Worm (Caenorhabditis elegans) whole organism, mixed stage, embryonic: Measurements from ENCODE around the gene F21E9.2.

ENCODE experiments used
- blmp-1 ChIP-seq: fragments of 150-350 bp; optimal IDR thresholded peaks from 2 replicates; lab custom pipeline; 2014; ENCODE audit warnings: missing biosample characterization, missing genetic modification characterization
- ceh-43 ChIP-seq: fragments of 200-800 bp; sonication (Bioruptor generic); optimal IDR thresholded peaks from 2 replicates; lab custom pipeline; 2018; ENCODE audit warnings: mild to moderate bottlenecking, missing genetic modification characterization, moderate library complexity, missing compliant biosample characterization
- ces-1 ChIP-seq: fragments of 150-350 bp; optimal IDR thresholded peaks from 2 replicates; lab custom pipeline; 2014; ENCODE audit warnings: missing biosample characterization, missing genetic modification reagents, missing genetic modification characterization
- lin-13 ChIP-seq: fragments of 150-350 bp; optimal IDR thresholded peaks from 2 replicates; lab custom pipeline; 2014; ENCODE audit warnings: missing biosample characterization, missing genetic modification characterization
- lsy-2 ChIP-seq: fragments of 150-350 bp; optimal IDR thresholded peaks from 2 replicates; lab custom pipeline; 2014; ENCODE audit warnings: missing biosample characterization, missing genetic modification characterization
- mls-2 ChIP-seq: sonication (generic microtip); optimal IDR thresholded peaks from 2 replicates; lab custom pipeline; 2016; ENCODE audit warnings: mild to moderate bottlenecking, missing genetic modification characterization, moderate library complexity, missing compliant biosample characterization
- nhr-12 ChIP-seq: fragments of 150-350 bp; optimal IDR thresholded peaks from 2 replicates; lab custom pipeline; 2014; ENCODE audit warnings: missing biosample characterization, missing genetic modification characterization
- nhr-2 ChIP-seq: fragments of 150-350 bp; optimal IDR thresholded peaks from 2 replicates; lab custom pipeline; 2014; ENCODE audit warnings: missing biosample characterization, missing genetic modification characterization
- nhr-237 ChIP-seq: fragments of 150-350 bp; optimal IDR thresholded peaks from 2 replicates; lab custom pipeline; 2014; ENCODE audit warnings: missing biosample characterization, missing genetic modification characterization
- tbx-8 ChIP-seq: fragments of 200-800 bp; sonication (Bioruptor generic); optimal IDR thresholded peaks from 2 replicates; lab custom pipeline; 2018; ENCODE audit warnings: mild to moderate bottlenecking, missing genetic modification characterization, moderate library complexity, missing compliant biosample characterization
- unc-39 ChIP-seq: fragments of 150-350 bp; optimal IDR thresholded peaks from 2 replicates; lab custom pipeline; 2014; ENCODE audit warnings: missing biosample characterization, missing genetic modification characterization
- unc-62 ChIP-seq: fragments of 150-350 bp; optimal IDR thresholded peaks from 2 replicates; lab custom pipeline; 2014; ENCODE audit warnings: missing biosample characterization, missing genetic modification reagents, missing genetic modification characterization
- zip-8 ChIP-seq: fragments of 150-350 bp; optimal IDR thresholded peaks from 2 replicates; lab custom pipeline; 2014; ENCODE audit warnings: missing biosample characterization, missing genetic modification characterization
- ztf-11 ChIP-seq: fragments of 150-350 bp; optimal IDR thresholded peaks from 2 replicates; lab custom pipeline; 2014; ENCODE audit warnings: missing biosample characterization, missing genetic modification characterization

- TF ChIP-seq zip-8 (no peak), nhr-237 (tag; lab: Kevin White, UChicago) (no peak), blmp-1 (tag; lab: Kevin White, UChicago) (no peak), unc-62 (GFP tag; lab: Kevin White, UChicago) (no peak), ces-1 (no peak), tbx-8 (GFP tag; lab: Kevin White, UChicago) (no peak), mls-2 (tag; lab: Kevin White, UChicago) (no peak), nhr-2 (tag; lab: Kevin White, UChicago) (no peak), lin-13 (no peak), ztf-11 (tag; lab: Kevin White, UChicago) (no peak), nhr-12 (tag; lab: Kevin White, UChicago) (no peak), ceh-43 (GFP tag; lab: Kevin White, UChicago) (no peak), unc-39 (tag; lab: Kevin White, UChicago) (no peak), lsy-2 (no peak)
Observed at ce11 chrX:1321044-1321443, 8.7 kb downstream of the F21E9.2 start, which contains the start of gene pdk-1.
